Fruit fly (Drosophila melanogaster) whole organism, embryonic: ENCODE results near the gene pug.

Source experiments
- CG2712 ChIP-seq: fragments of 200-800 bp; optimal IDR thresholded peaks from 3 replicates; lab custom pipeline; 2019; ENCODE audit warnings: missing biosample characterization, mild to moderate bottlenecking, missing genetic modification characterization, moderate library complexity
- CG9609 ChIP-seq: fragments of 200-800 bp; sonication (Bioruptor generic); optimal IDR thresholded peaks from 3 replicates; lab custom pipeline; 2016; ENCODE audit warnings: missing biosample characterization, missing genetic modification characterization
- CG9817 ChIP-seq: fragments of 200-800 bp; sonication (Bioruptor generic); optimal IDR thresholded peaks from 2 replicates; lab custom pipeline; 2018; ENCODE audit warnings: missing biosample characterization, mild to moderate bottlenecking, missing genetic modification characterization, moderate library complexity
- Hsf ChIP-seq: fragments of 200-800 bp; sonication (Bioruptor generic); optimal IDR thresholded peaks from 3 replicates; lab custom pipeline; 2016; ENCODE audit warnings: missing biosample characterization, missing genetic modification characterization
- Kr ChIP-seq: fragments of 200-800 bp; sonication (Bioruptor generic); optimal IDR thresholded peaks from 2 replicates; lab custom pipeline; 2017; ENCODE audit warnings: missing biosample characterization, mild to moderate bottlenecking, missing genetic modification characterization
- Mad ChIP-seq: fragments of 200-800 bp; sonication (Bioruptor generic); optimal IDR thresholded peaks from 2 replicates; lab custom pipeline; 2016; ENCODE audit warnings: missing biosample characterization, missing genetic modification characterization
- Nf-YC ChIP-seq: fragments of 200-800 bp; optimal IDR thresholded peaks from 3 replicates; lab custom pipeline; 2019; ENCODE audit warnings: missing biosample characterization, mild to moderate bottlenecking, missing genetic modification characterization, moderate library complexity
- dysf ChIP-seq: fragments of 200-800 bp; sonication (Bioruptor generic); IDR thresholded peaks from 3 replicates; pipeline ENCODE4 v1.3.6; 2022; ENCODE audit warnings: missing biosample characterization, missing genetic modification characterization
- gsb-n ChIP-seq: fragments of 200-800 bp; sonication (Bioruptor generic); optimal IDR thresholded peaks from 3 replicates; lab custom pipeline; 2018; ENCODE audit warnings: missing biosample characterization, mild to moderate bottlenecking, missing genetic modification characterization
- p53 ChIP-seq: fragments of 200-800 bp; sonication (Bioruptor generic); optimal IDR thresholded peaks from 2 replicates; lab custom pipeline; 2016; ENCODE audit warnings: missing biosample characterization, missing genetic modification characterization
- pnt ChIP-seq: fragments of 200-800 bp; sonication (Bioruptor generic); optimal IDR thresholded peaks from 3 replicates; lab custom pipeline; 2016; ENCODE audit warnings: missing biosample characterization, missing genetic modification characterization
- salm ChIP-seq: fragments of 200-800 bp; sonication (Bioruptor generic); optimal IDR thresholded peaks from 2 replicates; lab custom pipeline; 2018; ENCODE audit warnings: missing biosample characterization, mild to moderate bottlenecking, missing genetic modification characterization
- so ChIP-seq: fragments of 200-800 bp; sonication (Bioruptor generic); IDR thresholded peaks from 3 replicates; pipeline ENCODE4 v1.3.6; 2022; ENCODE audit warnings: missing biosample characterization, missing genetic modification characterization
- wdn ChIP-seq: fragments of 200-800 bp; sonication (Bioruptor generic); IDR thresholded peaks from 2 replicates; pipeline ENCODE4 v1.3.6; 2022; ENCODE audit warnings: missing biosample characterization, missing genetic modification characterization

DNA sequence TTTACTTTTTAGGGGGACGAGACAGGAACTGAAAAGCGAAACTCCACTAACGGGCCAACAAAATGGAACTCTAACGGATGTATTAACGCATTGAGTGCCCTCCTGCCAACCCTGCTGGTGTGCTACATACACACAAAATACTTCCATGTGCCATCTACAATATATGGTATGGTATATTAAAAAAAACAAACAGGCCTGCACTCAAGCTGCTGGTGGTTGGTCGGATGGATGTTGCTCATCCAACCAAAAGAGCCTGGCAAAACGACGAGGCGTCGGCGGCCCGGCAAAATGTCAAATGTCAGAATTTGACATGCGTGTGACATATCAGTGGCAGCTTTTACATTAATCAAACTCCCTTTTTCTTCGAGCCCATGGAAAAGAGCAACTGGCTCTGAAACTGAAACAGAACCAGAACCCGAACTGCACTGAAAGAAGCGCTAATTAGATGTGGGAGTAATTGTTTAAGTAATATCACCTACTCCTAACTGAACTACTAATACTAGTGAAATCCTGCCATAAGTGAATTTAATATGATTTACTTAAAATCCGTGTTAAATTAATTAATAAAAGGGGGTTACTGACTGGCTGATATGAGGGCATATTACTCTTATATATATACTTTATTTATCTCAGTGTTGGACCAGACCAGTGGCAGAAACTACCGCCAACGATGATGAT is 45.6 kb upstream of the pug start:
- TF ChIP-seq CG9817 (no peak), wdn (no peak), gsb-n (peak; percentile 30), dysf (GFP tag; lab: Robert Waterston, UW) (no peak), Mad (no peak), salm (tag; lab: Kevin White, UChicago) (no peak), CG2712 (tag; lab: Kevin White, UChicago) (peak; percentile 62), Nf-YC (tag; lab: Kevin White, UChicago) (peak; percentile 49), p53 (GFP tag; lab: Kevin White, UChicago) (no peak), Hsf (GFP tag; lab: Kevin White, UChicago) (peak; percentile 6), CG9609 (GFP tag; lab: Kevin White, UChicago) (no peak), pnt (GFP tag; lab: Kevin White, UChicago) (no peak), Kr (GFP tag; lab: Kevin White, UChicago) (no peak), so (GFP tag; lab: Robert Waterston, UW) (0 out of 3 replicates have a peak, but pooled peaks have one; percentile 28)
